Fruit fly (Drosophila melanogaster): ENCODE measurements around the gene C3G.

The C3G gene

DNA sequence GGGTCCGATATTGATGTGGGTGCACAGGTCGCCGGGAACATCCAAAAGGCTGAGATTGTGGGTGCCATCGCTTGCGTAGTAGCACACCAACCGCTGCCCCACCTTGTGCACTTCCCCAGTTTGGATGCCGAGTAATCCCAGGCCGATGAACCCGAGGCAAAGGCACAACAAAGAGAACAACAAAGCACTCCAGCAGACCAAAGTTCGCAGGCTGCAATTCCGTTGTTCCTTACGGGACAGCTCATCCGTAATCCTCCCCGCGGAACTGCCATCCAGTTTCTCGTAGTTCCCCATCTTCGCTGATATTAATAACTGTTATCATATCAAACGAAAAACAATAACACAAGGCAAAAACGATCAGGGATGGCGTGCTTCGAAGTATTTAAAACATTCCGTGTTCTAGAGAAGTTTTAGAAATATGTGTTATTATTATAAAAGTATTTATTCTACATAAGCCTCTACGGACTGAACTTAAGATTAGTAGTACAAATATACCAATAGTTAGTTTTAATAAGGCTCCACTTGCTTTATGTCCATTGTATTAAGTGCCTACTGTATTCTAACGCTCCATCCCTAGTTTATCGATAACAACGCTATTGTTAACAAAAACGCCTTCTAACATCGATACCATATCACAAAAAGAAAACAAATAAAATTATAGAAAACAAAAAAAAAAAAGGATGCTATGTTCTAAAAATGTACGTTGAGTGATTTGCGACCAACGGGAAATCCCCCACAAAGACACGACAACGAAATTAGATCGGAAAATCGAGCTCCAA, 46.0 kb upstream of the C3G start, which contains the start of the genes Cht11 and CG4558 (continued):
- TF ChIP-seq CG12071 (GFP tag; optimal IDR thresholded peaks at IDR 0.05) (peak; percentile 15), Hmx (GFP tag; optimal IDR thresholded peaks at IDR 0.05) (peak; percentile 57), ERR (GFP tag; optimal IDR thresholded peaks at IDR 0.05) (no peak), Taf1 (GFP tag; IDR thresholded peaks at IDR 0.05) (peak; percentile 72), Aef1 (GFP tag; IDR thresholded peaks at IDR 0.05) (peak; percentile 81), HLHmδ (GFP tag; optimal IDR thresholded peaks at IDR 0.05) (no peak), CG14965 (GFP tag; optimal IDR thresholded peaks at IDR 0.05; ENCODE audit: borderline replicate concordance) (no peak), CG4820 (GFP tag; optimal IDR thresholded peaks at IDR 0.05) (peak; percentile 62), h (optimal IDR thresholded peaks at IDR 0.05) (no peak), Dll (GFP tag; IDR thresholded peaks at IDR 0.05; ENCODE audit: partially characterized antibody) (peak; percentile 64; the same call in 3 of the 4 replicates), Rx (GFP tag; IDR thresholded peaks at IDR 0.05) (peak; percentile 66), Adf1 (GFP tag; IDR thresholded peaks at IDR 0.05) (peak; percentile 52), CG4617 (GFP tag; optimal IDR thresholded peaks at IDR 0.05; ENCODE audit: borderline replicate concordance) (peak; percentile 80), HmgZ (tag; optimal IDR thresholded peaks at IDR 0.05) (peak; percentile 87), chn (GFP tag; optimal IDR thresholded peaks at IDR 0.05) (peak; percentile 79), Tbp (GFP tag; optimal IDR thresholded peaks at IDR 0.05) (no peak), Sox102F (GFP tag; optimal IDR thresholded peaks at IDR 0.05) (peak; percentile 85), slou (GFP tag; optimal IDR thresholded peaks at IDR 0.05) (peak; percentile 54), CG6854 (GFP tag; optimal IDR thresholded peaks at IDR 0.05) (peak; percentile 37), CG6791 (GFP tag; IDR thresholded peaks at IDR 0.05; ENCODE audit: partially characterized antibody) (no peak), croc (GFP tag; conservative IDR thresholded peaks at IDR 0.05) (peak; percentile 75), cad (GFP tag; optimal IDR thresholded peaks at IDR 0.05) (no peak), Deaf1 (tag; optimal IDR thresholded peaks at IDR 0.05) (peak; percentile 52), lbe (GFP tag; optimal IDR thresholded peaks at IDR 0.05) (peak; percentile 74), CG33557 (GFP tag; optimal IDR thresholded peaks at IDR 0.05) (peak; percentile 67), CG15696 (tag; optimal IDR thresholded peaks at IDR 0.05) (peak; percentile 79), Ets65A (GFP tag) (peak; percentile 95), Atf6 (GFP tag; IDR thresholded peaks at IDR 0.05) (peak; percentile 84), Atf3 (GFP tag; optimal IDR thresholded peaks at IDR 0.05) (peak; percentile 54), sob (GFP tag; IDR thresholded peaks at IDR 0.05) (peak; percentile 89), repo (GFP tag; optimal IDR thresholded peaks at IDR 0.05) (peak; percentile 48), GATAe (GFP tag; conservative IDR thresholded peaks at IDR 0.05) (peak; percentile 62), CrebB (tag; optimal IDR thresholded peaks at IDR 0.05) (peak; percentile 49), CHES-1-like (GFP tag; optimal IDR thresholded peaks at IDR 0.05) (peak; percentile 32), Kr (GFP tag; optimal IDR thresholded peaks at IDR 0.05) (no peak), schlank (tag; optimal IDR thresholded peaks at IDR 0.05) (peak; percentile 7), Elba2 (GFP tag; optimal IDR thresholded peaks at IDR 0.05) (no peak), jing (GFP tag; optimal IDR thresholded peaks at IDR 0.05) (peak; percentile 30), Oaz (GFP tag; IDR thresholded peaks at IDR 0.05) (peak; percentile 50; the same call in 1 of the 2 replicates), CG8388 (GFP tag; optimal IDR thresholded peaks at IDR 0.05) (peak; percentile 76), Rfx (GFP tag; IDR thresholded peaks at IDR 0.05) (peak; percentile 87), slbo (GFP tag; IDR thresholded peaks at IDR 0.05) (peak; percentile 91), CG4707 (GFP tag; optimal IDR thresholded peaks at IDR 0.05) (peak; percentile 20), aop (GFP tag; IDR thresholded peaks at IDR 0.05) (no peak), cas (GFP tag; IDR thresholded peaks at IDR 0.05) (0 out of 2 replicates have a peak, but pooled peaks have one; percentile 28), CG14667 (GFP tag; IDR thresholded peaks at IDR 0.05) (peak; percentile 67; the same call in 1 of the 2 replicates), CG3726 (GFP tag; IDR thresholded peaks at IDR 0.05) (peak; percentile 61; the same call in 2 of the 3 replicates), seq (GFP tag; IDR thresholded peaks at IDR 0.05) (peak; percentile 58; the same call in 1 of the 2 replicates), CG16779 (GFP tag; IDR thresholded peaks at IDR 0.05) (0 out of 2 replicates have a peak, but pooled peaks have one; percentile 22), sqz (GFP tag; optimal IDR thresholded peaks at IDR 0.05) (peak; percentile 52)

All from whole organism, embryonic.